Worm (Caenorhabditis elegans): ENCODE data around the gene Y38H8A.1.

Y38H8A.1 gene

ce11 chrIV:13510049-13510448 lies 27.5 kb downstream of the Y38H8A.1 start (continued):
- TF ChIP-seq rec-8 (tag; optimal IDR thresholded peaks at IDR 0.05) (no peak), rpc-1 (optimal IDR thresholded peaks at IDR 0.05) (no peak), rpc-1 (tag; optimal IDR thresholded peaks at IDR 0.05) (no peak), madf-6 (GFP tag; IDR thresholded peaks at IDR 0.05) (peak; percentile 83), F33H1.4 (GFP tag; IDR thresholded peaks at IDR 0.05) (0 out of 2 replicates have a peak, but pooled peaks have one; percentile 20), lin-54 (GFP tag; optimal IDR thresholded peaks at IDR 0.05) (peak; percentile 62), K12H6.12 (tag; optimal IDR thresholded peaks at IDR 0.05) (no peak), madf-10 (tag; optimal IDR thresholded peaks at IDR 0.05) (no peak), C17E4.6 (GFP tag; IDR thresholded peaks at IDR 0.05) (0 out of 2 replicates have a peak, but pooled peaks have one; percentile 54), B0035.1 (tag; optimal IDR thresholded peaks at IDR 0.05) (no peak), nhr-120 (GFP tag; IDR thresholded peaks at IDR 0.05) (no peak), F22D6.2 (tag; optimal IDR thresholded peaks at IDR 0.05) (no peak), ztf-3 (GFP tag; optimal IDR thresholded peaks at IDR 0.05) (no peak), ztf-28 (GFP tag; IDR thresholded peaks at IDR 0.05) (0 out of 2 replicates have a peak, but pooled peaks have one; percentile 28), akir-1 (GFP tag; optimal IDR thresholded peaks at IDR 0.05) (no peak), lir-1 (GFP tag; conservative IDR thresholded peaks at IDR 0.05) (no peak), ceh-100 (GFP tag; IDR thresholded peaks at IDR 0.05) (no peak), nfya-2 (GFP tag; IDR thresholded peaks at IDR 0.05) (0 out of 2 replicates have a peak, but pooled peaks have one; percentile 30), ceh-58 (GFP tag; IDR thresholded peaks at IDR 0.05) (no peak), K11D2.4 (GFP tag; IDR thresholded peaks at IDR 0.05) (no peak), mel-28 (tag; optimal IDR thresholded peaks at IDR 0.05; ENCODE audit: borderline replicate concordance) (no peak), ets-4 (GFP tag; optimal IDR thresholded peaks at IDR 0.05) (no peak), nhr-27 (tag; optimal IDR thresholded peaks at IDR 0.05) (no peak), mcd-1 (GFP tag; IDR thresholded peaks at IDR 0.05) (no peak), Y53G8AR.9 (GFP tag; conservative IDR thresholded peaks at IDR 0.05) (peak; percentile 76; the same call in 1 of the 2 replicates), madf-3 (GFP tag; IDR thresholded peaks at IDR 0.05) (0 out of 2 replicates have a peak, but pooled peaks have one; percentile 2), sdz-38 (tag; optimal IDR thresholded peaks at IDR 0.05) (no peak), efl-1 (GFP tag; optimal IDR thresholded peaks at IDR 0.05) (peak; percentile 35), nhr-80 (tag; optimal IDR thresholded peaks at IDR 0.05) (no peak), die-1 (tag; optimal IDR thresholded peaks at IDR 0.05) (no peak), Y79H2A.3 (GFP tag; conservative IDR thresholded peaks at IDR 0.05) (peak; percentile 87), B0261.1 (tag; optimal IDR thresholded peaks at IDR 0.05) (no peak), Y95B8A.8 (GFP tag; IDR thresholded peaks at IDR 0.05) (peak; percentile 65; the same call in 1 of the 2 replicates), hsf-1 (GFP tag; IDR thresholded peaks at IDR 0.05) (peak; percentile 76), ceh-27 (GFP tag; optimal IDR thresholded peaks at IDR 0.05) (no peak), cebp-2 (GFP tag; IDR thresholded peaks at IDR 0.05) (0 out of 2 replicates have a peak, but pooled peaks have one; percentile 18), unc-62 (GFP tag; optimal IDR thresholded peaks at IDR 0.05) (no peak), him-1 (tag; optimal IDR thresholded peaks at IDR 0.05) (peak; percentile 62), hlh-12 (tag; optimal IDR thresholded peaks at IDR 0.05) (no peak), let-607 (tag; optimal IDR thresholded peaks at IDR 0.05) (no peak), dox-1 (GFP tag; IDR thresholded peaks at IDR 0.05) (no peak), C06A6.2 (GFP tag; conservative IDR thresholded peaks at IDR 0.05) (no peak), lag-1 (GFP tag; IDR thresholded peaks at IDR 0.05) (no peak), attf-6 (GFP tag; IDR thresholded peaks at IDR 0.05) (peak; percentile 92), hrde-1 (tag; optimal IDR thresholded peaks at IDR 0.05; ENCODE audit: borderline replicate concordance) (peak; percentile 91), F49E8.2 (tag; optimal IDR thresholded peaks at IDR 0.05; ENCODE audit: insufficient read depth) (peak; percentile 66), sptf-2 (GFP tag; optimal IDR thresholded peaks at IDR 0.05) (no peak), T07F8.4 (tag; optimal IDR thresholded peaks at IDR 0.05) (no peak), atf-7 (tag; optimal IDR thresholded peaks at IDR 0.05) (peak; percentile 3)
